Worm (Caenorhabditis elegans) whole organism, L2 larva: ENCODE results near the gene cwn-1.

Experiments
- F13H6.1 ChIP-seq: sonication (generic microtip); optimal IDR thresholded peaks from 2 replicates; lab custom pipeline; 2016; ENCODE audit warnings: missing genetic modification characterization, missing compliant biosample characterization
- Y55F3AM.14 ChIP-seq: fragments of 200-800 bp; sonication (Bioruptor generic); optimal IDR thresholded peaks from 2 replicates; lab custom pipeline; 2018; ENCODE audit warnings: mild to moderate bottlenecking, missing genetic modification characterization, missing compliant biosample characterization
- aly-2 ChIP-seq: fragments of 150-350 bp; optimal IDR thresholded peaks from 2 replicates; lab custom pipeline; 2014; ENCODE audit warnings: missing biosample characterization, missing genetic modification characterization
- blmp-1 ChIP-seq: sonication (generic microtip); optimal IDR thresholded peaks from 2 replicates; lab custom pipeline; 2017; ENCODE audit warnings: missing genetic modification characterization, mild to moderate bottlenecking, missing compliant biosample characterization, antibody characterized with exemption, moderate library complexity; ENCODE audit not compliant: insufficient read depth
- ceh-16 ChIP-seq: fragments of 150-350 bp; optimal IDR thresholded peaks from 2 replicates; lab custom pipeline; 2014; ENCODE audit warnings: missing biosample characterization, missing genetic modification characterization
- ceh-82 ChIP-seq: fragments of 150-350 bp; optimal IDR thresholded peaks from 2 replicates; lab custom pipeline; 2014; ENCODE audit warnings: missing biosample characterization, missing genetic modification characterization
- crh-2 ChIP-seq: sonication (generic microtip); optimal IDR thresholded peaks from 2 replicates; lab custom pipeline; 2017; ENCODE audit warnings: missing biosample characterization, missing genetic modification characterization
- dmd-4 ChIP-seq: sonication (generic microtip); optimal IDR thresholded peaks from 2 replicates; lab custom pipeline; 2017; ENCODE audit warnings: missing biosample characterization, missing genetic modification characterization
- egl-27 ChIP-seq: sonication (generic microtip); optimal IDR thresholded peaks from 3 replicates; lab custom pipeline; 2017; ENCODE audit warnings: missing biosample characterization, missing genetic modification reagents, missing genetic modification characterization
- fos-1 ChIP-seq: fragments of 150-350 bp; optimal IDR thresholded peaks from 2 replicates; lab custom pipeline; 2014; ENCODE audit warnings: missing biosample characterization, missing genetic modification characterization
- lin-11 ChIP-seq: fragments of 150-350 bp; sonication (generic microtip); optimal IDR thresholded peaks from 2 replicates; lab custom pipeline; 2014; ENCODE audit warnings: missing biosample characterization, missing genetic modification characterization, inconsistent platforms, mixed read lengths
- lsy-2 ChIP-seq, 2 experiments: fragments of 150-350 bp in 1 of 2; sonication (generic microtip) in 1 of 2; optimal IDR thresholded peaks; 2 replicates each; lab custom pipeline; 2014 to 2017; ENCODE audit warnings: missing biosample characterization in 2 of 2, missing genetic modification characterization in 2 of 2
- mab-5 ChIP-seq: fragments of 150-350 bp; optimal IDR thresholded peaks from 2 replicates; lab custom pipeline; 2014; ENCODE audit warnings: missing biosample characterization, missing genetic modification characterization
- mbf-1 ChIP-seq: sonication (generic microtip); optimal IDR thresholded peaks from 2 replicates; lab custom pipeline; 2017; ENCODE audit warnings: missing biosample characterization, missing genetic modification characterization
- nhr-10 ChIP-seq: sonication (generic microtip); optimal IDR thresholded peaks from 2 replicates; lab custom pipeline; 2017; ENCODE audit warnings: missing biosample characterization, missing genetic modification characterization
- nhr-11 ChIP-seq: fragments of 150-350 bp; optimal IDR thresholded peaks from 2 replicates; lab custom pipeline; 2014; ENCODE audit warnings: missing biosample characterization, missing genetic modification characterization
- nhr-12 ChIP-seq: fragments of 150-350 bp; optimal IDR thresholded peaks from 2 replicates; lab custom pipeline; 2014; ENCODE audit warnings: missing biosample characterization, missing genetic modification characterization
- nhr-129 ChIP-seq: fragments of 150-350 bp; optimal IDR thresholded peaks from 2 replicates; lab custom pipeline; 2014; ENCODE audit warnings: missing biosample characterization, missing genetic modification characterization
- nhr-21 ChIP-seq: fragments of 150-350 bp; optimal IDR thresholded peaks from 2 replicates; lab custom pipeline; 2014; ENCODE audit warnings: missing biosample characterization, missing genetic modification characterization
- nhr-23 ChIP-seq: fragments of 150-350 bp; optimal IDR thresholded peaks from 2 replicates; lab custom pipeline; 2014; ENCODE audit warnings: missing biosample characterization, missing genetic modification reagents, missing genetic modification characterization
- nhr-237 ChIP-seq: fragments of 150-350 bp; optimal IDR thresholded peaks from 2 replicates; lab custom pipeline; 2014; ENCODE audit warnings: missing biosample characterization, missing genetic modification characterization
- nhr-25 ChIP-seq: fragments of 150-350 bp; sonication (generic microtip); optimal IDR thresholded peaks from 3 replicates; lab custom pipeline; 2014; ENCODE audit warnings: missing biosample characterization, missing genetic modification characterization
- nhr-6 ChIP-seq: fragments of 150-350 bp; optimal IDR thresholded peaks from 2 replicates; lab custom pipeline; 2014; ENCODE audit warnings: missing biosample characterization, missing genetic modification characterization
- peb-1 ChIP-seq: fragments of 150-350 bp; optimal IDR thresholded peaks from 2 replicates; lab custom pipeline; 2014; ENCODE audit warnings: missing biosample characterization, missing genetic modification characterization
- sem-4 ChIP-seq: fragments of 150-350 bp; optimal IDR thresholded peaks from 2 replicates; lab custom pipeline; 2014; ENCODE audit warnings: missing biosample characterization, missing genetic modification reagents, missing genetic modification characterization
- skn-1 ChIP-seq: sonication (generic microtip); optimal IDR thresholded peaks from 2 replicates; lab custom pipeline; 2017; ENCODE audit warnings: missing biosample characterization, missing genetic modification characterization
- sma-3 ChIP-seq: sonication (generic microtip); optimal IDR thresholded peaks from 2 replicates; lab custom pipeline; 2016; ENCODE audit warnings: missing genetic modification reagents, missing genetic modification characterization, missing compliant biosample characterization
- sma-9 ChIP-seq, 2 experiments: fragments of 150-350 bp in 1 of 2; sonication (generic microtip) in 1 of 2; optimal IDR thresholded peaks; 2 replicates each; lab custom pipeline; 2014 to 2016; ENCODE audit warnings: missing genetic modification characterization in 2 of 2, mild to moderate bottlenecking in 1 of 2, missing biosample characterization in 1 of 2, missing compliant biosample characterization in 1 of 2, missing genetic modification reagents in 1 of 2, moderate library complexity in 1 of 2
- unc-39 ChIP-seq: fragments of 150-350 bp; optimal IDR thresholded peaks from 2 replicates; lab custom pipeline; 2014; ENCODE audit warnings: missing biosample characterization, missing genetic modification characterization
- unc-62 ChIP-seq: fragments of 150-350 bp; optimal IDR thresholded peaks from 2 replicates; lab custom pipeline; 2014; ENCODE audit warnings: missing biosample characterization, missing genetic modification reagents, missing genetic modification characterization
- ztf-1 ChIP-seq: fragments of 200-800 bp; sonication (Bioruptor generic); conservative IDR thresholded peaks from 2 replicates; pipeline ENCODE4 v1.3.6; 2022; ENCODE audit warnings: missing genetic modification characterization, missing compliant biosample characterization
- ztf-11 ChIP-seq: sonication (generic microtip); optimal IDR thresholded peaks from 2 replicates; lab custom pipeline; 2017; ENCODE audit warnings: missing biosample characterization, missing genetic modification characterization

The cwn-1 gene

DNA sequence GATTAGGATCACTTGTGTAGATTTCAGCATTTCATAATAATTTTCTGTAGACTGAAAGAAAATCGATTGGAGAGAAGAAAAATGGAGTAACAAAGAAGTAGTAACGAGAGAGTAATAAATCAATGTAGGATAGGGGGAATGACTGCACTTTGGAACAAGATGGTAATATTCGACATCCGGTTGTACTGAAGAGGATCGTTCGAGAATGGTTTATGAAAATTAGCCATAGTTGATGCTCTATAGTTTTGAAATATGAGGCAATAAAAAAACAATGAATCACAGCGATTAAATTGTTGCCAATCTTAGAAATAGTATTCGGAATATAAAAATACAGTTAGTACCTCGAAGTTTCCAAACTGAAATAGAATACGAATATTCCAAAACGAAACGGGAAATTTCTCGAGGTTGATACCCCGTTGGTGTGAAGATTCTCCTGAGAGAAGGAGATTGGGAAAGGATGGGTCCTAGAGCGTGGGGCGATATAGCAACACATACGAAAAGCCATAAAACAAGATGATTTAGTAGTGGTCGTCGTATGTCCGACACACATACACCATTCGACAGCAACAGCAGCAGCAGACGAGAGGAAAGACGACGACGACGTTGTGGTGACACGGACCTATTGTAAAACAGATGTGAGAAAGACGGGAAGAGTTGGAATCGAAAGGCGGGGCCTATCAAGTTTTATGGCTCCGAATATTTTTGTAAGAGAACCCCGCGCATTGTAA is at the start of gene cwn-1:
cwn-1 (minus strand) TSS at position 51 of the 728 bp plus-strand sequence.
- TF ChIP-seq sma-9 (GFP tag; optimal IDR thresholded peaks at IDR 0.05; lab: Kevin White, UChicago): no peak
- no peak for TF ChIP-seq sma-9 (tag; optimal IDR thresholded peaks at IDR 0.05; lab: Kevin White, UChicago)

DNA sequence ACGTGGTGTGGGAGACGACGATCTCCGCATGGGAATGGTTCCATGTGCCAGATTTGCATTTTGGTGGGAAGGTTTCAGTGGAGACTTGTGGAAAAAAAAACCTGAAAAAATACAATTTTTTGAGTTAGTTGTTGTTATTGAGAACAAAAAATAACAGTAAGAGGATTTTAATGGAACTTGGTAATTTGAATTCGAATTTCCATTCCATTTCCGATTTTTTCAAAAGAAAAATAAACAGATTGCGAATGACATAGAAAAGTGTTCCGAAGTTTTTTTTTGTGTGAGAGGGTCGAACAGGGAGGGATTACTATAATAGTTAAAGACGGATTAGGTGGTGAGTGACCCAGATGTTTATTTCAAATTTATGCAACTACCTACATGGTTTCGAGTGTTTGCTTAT is 45.6 kb upstream of the cwn-1 start, which contains the start of gene T01D1.4:
T01D1.4 (minus strand) TSS at position 101 of the 400 bp plus-strand sequence.
- no peak for TF ChIP-seq nhr-237 (tag; lab: Kevin White, UChicago)
- no peak for TF ChIP-seq fos-1 (tag; lab: Kevin White, UChicago)
- no peak for TF ChIP-seq ceh-16 (tag; lab: Kevin White, UChicago)
- no peak for TF ChIP-seq nhr-25 (tag; lab: Kevin White, UChicago)
- no peak for TF ChIP-seq sma-9 (GFP tag; optimal IDR thresholded peaks at IDR 0.05; lab: Kevin White, UChicago)
- TF ChIP-seq sma-9 (tag; optimal IDR thresholded peaks at IDR 0.05; lab: Kevin White, UChicago): no peak
- TF ChIP-seq F13H6.1: no peak
- no peak for TF ChIP-seq crh-2 (tag; lab: Kevin White, UChicago)
- TF ChIP-seq nhr-12 (tag; lab: Kevin White, UChicago): no peak
- TF ChIP-seq lsy-2 (tag; optimal IDR thresholded peaks at IDR 0.05; lab: Kevin White, UChicago): no peak
- no peak for TF ChIP-seq lin-11 (tag; lab: Kevin White, UChicago)
- TF ChIP-seq unc-62 (GFP tag; lab: Kevin White, UChicago): no peak
- TF ChIP-seq mab-5 (tag; lab: Kevin White, UChicago): no peak
- TF ChIP-seq Y55F3AM.14: no peak
- TF ChIP-seq unc-39 (tag; lab: Kevin White, UChicago): no peak
- no peak for TF ChIP-seq nhr-129
- no peak for TF ChIP-seq nhr-11 (tag; lab: Kevin White, UChicago)
- TF ChIP-seq nhr-21 (tag; lab: Kevin White, UChicago): no peak
- no peak for TF ChIP-seq aly-2 (tag; lab: Kevin White, UChicago)

DNA sequence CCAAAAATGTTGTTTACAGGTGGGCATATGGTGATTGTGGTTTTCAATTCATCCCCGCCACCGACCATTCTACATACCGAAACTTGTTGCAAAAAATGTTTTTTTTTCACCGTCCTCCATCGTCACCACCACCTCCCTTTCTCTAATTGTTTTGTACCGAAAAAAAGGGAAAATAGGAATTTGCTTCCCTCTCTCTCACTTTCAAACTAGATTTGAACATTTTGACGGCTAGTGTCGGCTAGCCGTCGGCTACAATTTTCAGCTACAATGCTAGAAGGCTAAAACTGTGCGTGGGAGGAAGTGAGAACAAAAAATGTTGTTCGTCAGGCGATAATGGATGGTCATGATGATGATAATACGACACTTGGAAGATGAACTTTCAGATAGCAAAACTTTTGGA is 44.7 kb upstream of the cwn-1 start:
- no peak for TF ChIP-seq peb-1 (tag; lab: Kevin White, UChicago)
- peak; percentile 39 for TF ChIP-seq blmp-1 (tag; lab: Kevin White, UChicago)
- TF ChIP-seq egl-27 (tag; lab: Kevin White, UChicago): no peak
- TF ChIP-seq sma-9 (GFP tag; optimal IDR thresholded peaks at IDR 0.05; lab: Kevin White, UChicago): no peak
- no peak for TF ChIP-seq sma-9 (tag; optimal IDR thresholded peaks at IDR 0.05; lab: Kevin White, UChicago)
- peak; percentile 65 for TF ChIP-seq nhr-25 (tag; lab: Kevin White, UChicago)

DNA sequence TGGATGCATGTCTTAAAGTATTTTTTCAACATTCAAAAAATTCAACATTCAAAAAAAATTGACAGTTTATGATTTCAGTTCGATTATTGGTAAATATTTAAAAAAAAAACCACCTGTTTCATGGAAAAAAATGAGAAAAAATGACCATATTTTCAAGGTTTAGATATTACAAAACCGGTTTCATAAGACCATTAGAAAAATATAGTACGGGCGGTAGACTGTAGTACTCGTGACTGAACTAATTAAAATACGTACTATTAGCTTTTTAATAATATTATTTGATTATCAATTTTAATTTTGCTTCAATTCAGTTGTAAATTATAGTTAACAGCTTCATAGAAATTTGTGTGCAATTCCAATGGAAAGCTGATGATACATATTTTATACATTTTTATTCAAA is 43.2 kb upstream of the cwn-1 start:
- no peak for TF ChIP-seq nhr-10
- TF ChIP-seq nhr-129: no peak
- TF ChIP-seq ceh-82 (tag; lab: Kevin White, UChicago): no peak
- TF ChIP-seq sma-3: no peak
- no peak for TF ChIP-seq ztf-11 (tag; lab: Kevin White, UChicago)
- peak; percentile 46 for TF ChIP-seq nhr-25 (tag; lab: Kevin White, UChicago)

DNA sequence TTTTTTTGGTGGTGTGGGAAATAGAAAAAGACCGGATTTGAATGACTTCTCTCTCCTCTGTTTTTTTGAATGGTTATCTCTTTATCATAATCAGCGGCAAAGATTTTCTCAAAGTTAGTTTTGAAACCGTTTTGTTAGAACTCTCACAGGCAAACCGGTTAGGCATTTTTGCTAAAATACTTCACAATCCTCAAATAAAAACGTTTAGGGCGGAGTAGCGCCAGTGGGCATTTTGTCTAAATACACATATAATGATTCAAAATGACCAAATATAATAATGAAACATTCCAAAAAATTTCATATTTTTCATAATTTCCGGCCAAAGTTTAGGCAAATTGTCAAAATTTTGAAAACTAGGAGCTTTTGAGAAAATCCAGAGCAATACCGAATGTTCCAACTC is 42.5 kb upstream of the cwn-1 start, which contains the start of gene T01D1.3:
T01D1.3 (minus strand) TSS at position 101 of the 400 bp plus-strand sequence.
- TF ChIP-seq nhr-12 (tag; lab: Kevin White, UChicago) (no peak), ceh-16 (tag; lab: Kevin White, UChicago) (no peak), dmd-4 (no peak), mbf-1 (tag; lab: Kevin White, UChicago) (no peak), sem-4 (tag; lab: Kevin White, UChicago) (no peak), ztf-11 (tag; lab: Kevin White, UChicago) (no peak), nhr-6 (tag; lab: Kevin White, UChicago) (no peak), nhr-25 (tag; lab: Kevin White, UChicago) (no peak), ztf-1 (GFP tag; lab: Robert Waterston, UW) (no peak), nhr-23 (tag; lab: Kevin White, UChicago) (no peak), skn-1 (tag; lab: Kevin White, UChicago) (no peak)
- TF ChIP-seq, all 48 proteins: peak for 0
